Fruit fly (Drosophila melanogaster) whole organism, wandering third instar larva: Measurements from ENCODE around the gene PH4alphaNE1.

Experiments used
- Dfd ChIP-seq: fragments of >200 bp; optimal IDR thresholded peaks from 2 replicates; lab custom pipeline; 2017; ENCODE audit warnings: missing biosample characterization, missing genetic modification characterization
- Myc ChIP-seq: fragments of >200 bp; optimal IDR thresholded peaks from 2 replicates; lab custom pipeline; 2017
- Vsx2 ChIP-seq: fragments of 200-300, 225-300 bp; sonication (Bioruptor generic); optimal IDR thresholded peaks from 2 replicates; lab custom pipeline; 2018; ENCODE audit warnings: missing biosample characterization, missing genetic modification characterization; ENCODE audit not compliant: partially characterized antibody
- fru ChIP-seq: fragments of 200-800 bp; sonication (Bioruptor generic); optimal IDR thresholded peaks from 3 replicates; lab custom pipeline; 2016; ENCODE audit warnings: missing biosample characterization, mild to moderate bottlenecking, missing genetic modification characterization
- pan ChIP-seq: fragments of >200 bp; optimal IDR thresholded peaks from 2 replicates; lab custom pipeline; 2017

DNA sequence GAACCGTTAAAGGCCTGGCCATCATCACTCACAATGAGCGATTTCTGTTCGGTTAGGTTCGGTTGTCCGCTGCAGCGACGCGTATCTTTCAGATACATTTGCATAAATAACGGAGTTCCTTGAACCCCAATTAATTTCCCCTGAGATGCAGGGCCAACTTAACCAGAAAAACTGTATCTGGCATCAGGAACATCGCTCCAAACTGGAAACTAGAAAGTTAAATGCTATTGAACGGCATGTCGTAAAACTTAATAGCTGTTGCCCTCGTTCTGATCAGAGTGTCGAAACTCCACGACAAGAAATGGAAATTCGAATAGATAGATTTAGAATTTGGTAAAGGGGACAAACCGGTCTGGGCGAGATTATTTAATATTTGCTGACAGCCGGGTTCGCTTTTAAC, 27.8 kb downstream of the PH4alphaNE1 start:
- no peak for TF ChIP-seq pan
- TF ChIP-seq Myc (lab: Kevin White, UChicago): no peak
- no peak for TF ChIP-seq fru (GFP tag; lab: Kevin White, UChicago)
- no peak for TF ChIP-seq Dfd (GFP tag; lab: Kevin White, UChicago)
- no peak for TF ChIP-seq Vsx2 (GFP tag; lab: Kevin White, UChicago)
